Fruit fly (Drosophila melanogaster) whole organism, embryonic: ENCODE measurements around the gene trus.
"Not testable (repeated sequence)": the region's sequence is repeated elsewhere in the genome, so short reads cannot be mapped to it uniquely, and the experiment has no call there.

Experiments used
- CG12219 ChIP-seq: fragments of 200-800 bp; sonication (Bioruptor generic); optimal IDR thresholded peaks from 3 replicates; lab custom pipeline; 2018; ENCODE audit warnings: missing biosample characterization, mild to moderate bottlenecking, missing genetic modification characterization
- CG4617 ChIP-seq: fragments of 200-800 bp; sonication (Bioruptor generic); optimal IDR thresholded peaks from 3 replicates; lab custom pipeline; 2016; ENCODE audit warnings: missing biosample characterization, missing genetic modification characterization, borderline replicate concordance
- al ChIP-seq: fragments of 200-800 bp; sonication (Bioruptor generic); IDR thresholded peaks from 2 replicates; pipeline ENCODE4 v1.3.6; 2022; ENCODE audit warnings: missing biosample characterization, missing genetic modification characterization
- bsh ChIP-seq, 2 experiments: fragments of 200-800 bp; sonication (Bioruptor generic); optimal IDR thresholded peaks; 2 replicates each; lab custom pipeline; 2017 to 2018; ENCODE audit warnings: mild to moderate bottlenecking in 2 of 2, missing biosample characterization in 2 of 2, missing genetic modification characterization in 2 of 2, moderate library complexity in 1 of 2

- TF ChIP-seq CG4617; CG12219 (GFP tag; lab: Kevin White, UChicago); al; bsh (GFP tag; optimal IDR thresholded peaks at IDR 0.05; lab: Kevin White, UChicago): not testable (repeated sequence)
These were observed 8.8 kb downstream of the trus start, which contains the start of gene CG5608 for dm6 chr3R:12465198-12465597.
